Fruit fly (Drosophila melanogaster) whole organism, embryonic: ENCODE data around the gene Dph3.

Source experiments
- Asciz ChIP-seq: fragments of 200-800 bp; sonication (Bioruptor generic); optimal IDR thresholded peaks from 2 replicates; lab custom pipeline; 2017; ENCODE audit warnings: missing biosample characterization, mild to moderate bottlenecking, missing genetic modification characterization, missing genetic modification reagents
- CG10147 ChIP-seq: fragments of 200-800 bp; sonication (Bioruptor generic); optimal IDR thresholded peaks from 2 replicates; lab custom pipeline; 2019; ENCODE audit warnings: missing biosample characterization, mild to moderate bottlenecking, missing genetic modification characterization, moderate library complexity
- CG12104 ChIP-seq: fragments of 200-800 bp; sonication (Bioruptor generic); optimal IDR thresholded peaks from 3 replicates; lab custom pipeline; 2016; ENCODE audit warnings: missing biosample characterization, missing genetic modification characterization
- CG12659 ChIP-seq: fragments of 200-800 bp; sonication (Bioruptor generic); optimal IDR thresholded peaks from 3 replicates; lab custom pipeline; 2017; ENCODE audit warnings: mild to moderate bottlenecking, missing biosample characterization, missing genetic modification reagents, missing genetic modification characterization
- CG12744 ChIP-seq: fragments of 200-800 bp; sonication (Bioruptor generic); optimal IDR thresholded peaks from 2 replicates; lab custom pipeline; 2016; ENCODE audit warnings: missing biosample characterization, missing genetic modification characterization
- CG12769 ChIP-seq: fragments of 200-800 bp; sonication (Bioruptor generic); optimal IDR thresholded peaks from 2 replicates; lab custom pipeline; 2019; ENCODE audit warnings: missing biosample characterization, mild to moderate bottlenecking, missing genetic modification characterization, moderate library complexity
- CG15696 ChIP-seq: fragments of 200-800 bp; sonication (Bioruptor generic); optimal IDR thresholded peaks from 2 replicates; lab custom pipeline; 2019; ENCODE audit warnings: missing biosample characterization, mild to moderate bottlenecking, missing genetic modification characterization, moderate library complexity
- CG1603 ChIP-seq: fragments of 200-800 bp; sonication (Bioruptor generic); optimal IDR thresholded peaks from 2 replicates; lab custom pipeline; 2019; ENCODE audit warnings: missing biosample characterization, mild to moderate bottlenecking, missing genetic modification characterization, moderate library complexity
- CG1647 ChIP-seq: fragments of 200-800 bp; sonication (Bioruptor generic); optimal IDR thresholded peaks from 3 replicates; lab custom pipeline; 2016; ENCODE audit warnings: missing biosample characterization, missing genetic modification characterization
- CG16813 ChIP-seq: fragments of 200-800 bp; sonication (Bioruptor generic); IDR thresholded peaks from 3 replicates; pipeline ENCODE4 v1.3.6; 2022; ENCODE audit warnings: missing biosample characterization, missing genetic modification characterization; ENCODE audit not compliant: partially characterized antibody
- CG17359 ChIP-seq: fragments of 200-800 bp; sonication (Bioruptor generic); optimal IDR thresholded peaks from 3 replicates; lab custom pipeline; 2018; ENCODE audit warnings: missing biosample characterization, mild to moderate bottlenecking, missing genetic modification characterization, moderate library complexity
- CG17802 ChIP-seq: fragments of 200-800 bp; sonication (Bioruptor generic); optimal IDR thresholded peaks from 2 replicates; lab custom pipeline; 2018; ENCODE audit warnings: missing biosample characterization, mild to moderate bottlenecking, missing genetic modification characterization, moderate library complexity
- CG17829 ChIP-seq: fragments of 200-800 bp; optimal IDR thresholded peaks from 2 replicates; lab custom pipeline; 2019; ENCODE audit warnings: missing biosample characterization, mild to moderate bottlenecking, missing genetic modification characterization, moderate library complexity
- CG1832 ChIP-seq: fragments of 200-800 bp; sonication (Bioruptor generic); optimal IDR thresholded peaks from 2 replicates; lab custom pipeline; 2017; ENCODE audit warnings: missing biosample characterization, mild to moderate bottlenecking, missing genetic modification characterization, inconsistent platforms
- CG3163 ChIP-seq: fragments of 200-800 bp; sonication (Bioruptor generic); optimal IDR thresholded peaks from 3 replicates; lab custom pipeline; 2016; ENCODE audit warnings: missing biosample characterization, missing genetic modification characterization
- CG6791 ChIP-seq: fragments of 200-800 bp; sonication (Bioruptor generic); IDR thresholded peaks from 3 replicates; pipeline ENCODE4 v1.3.6; 2022; ENCODE audit warnings: missing biosample characterization, missing genetic modification characterization; ENCODE audit not compliant: partially characterized antibody
- CG6854 ChIP-seq: fragments of 200-800 bp; sonication (Bioruptor generic); optimal IDR thresholded peaks from 3 replicates; lab custom pipeline; 2017; ENCODE audit warnings: missing biosample characterization, mild to moderate bottlenecking, missing genetic modification characterization
- CG9817 ChIP-seq: fragments of 200-800 bp; sonication (Bioruptor generic); optimal IDR thresholded peaks from 2 replicates; lab custom pipeline; 2018; ENCODE audit warnings: missing biosample characterization, mild to moderate bottlenecking, missing genetic modification characterization, moderate library complexity
- D19B ChIP-seq: fragments of 200-800 bp; sonication (Bioruptor generic); optimal IDR thresholded peaks from 2 replicates; lab custom pipeline; 2017; ENCODE audit warnings: missing biosample characterization, mild to moderate bottlenecking, missing genetic modification characterization
- Ets65A ChIP-seq: fragments of 200-800 bp; sonication (Bioruptor generic); peaks from one replicate; lab custom pipeline; 2016; ENCODE audit warnings: missing biosample characterization, missing genetic modification characterization
- H15 ChIP-seq: fragments of 200-800 bp; sonication (Bioruptor generic); IDR thresholded peaks from 3 replicates; pipeline ENCODE4 v1.3.6; 2022; ENCODE audit warnings: missing biosample characterization, missing genetic modification characterization
- Kr ChIP-seq: fragments of 200-800 bp; sonication (Bioruptor generic); optimal IDR thresholded peaks from 2 replicates; lab custom pipeline; 2017; ENCODE audit warnings: missing biosample characterization, mild to moderate bottlenecking, missing genetic modification characterization
- Mrtf ChIP-seq: fragments of 200-800 bp; sonication (Bioruptor generic); IDR thresholded peaks from 3 replicates; pipeline ENCODE4 v1.3.6; 2022; ENCODE audit warnings: missing biosample characterization, missing genetic modification characterization
- Neu2 ChIP-seq: fragments of 200-800 bp; sonication (Bioruptor generic); optimal IDR thresholded peaks from 3 replicates; lab custom pipeline; 2016; ENCODE audit warnings: missing biosample characterization, missing genetic modification characterization, borderline replicate concordance
- Nf-YC ChIP-seq: fragments of 200-800 bp; optimal IDR thresholded peaks from 3 replicates; lab custom pipeline; 2019; ENCODE audit warnings: missing biosample characterization, mild to moderate bottlenecking, missing genetic modification characterization, moderate library complexity
- Oaz ChIP-seq: fragments of 200-800 bp; sonication (Bioruptor generic); IDR thresholded peaks from 2 replicates; pipeline ENCODE4 v1.3.6; 2022; ENCODE audit warnings: missing biosample characterization, missing genetic modification characterization
- Rfx ChIP-seq: fragments of 200-800 bp; sonication (Bioruptor generic); IDR thresholded peaks from 2 replicates; pipeline ENCODE4 v1.3.6; 2022; ENCODE audit warnings: missing biosample characterization, missing genetic modification characterization
- Sox100B ChIP-seq: fragments of 200-800 bp; sonication (Bioruptor generic); optimal IDR thresholded peaks from 3 replicates; lab custom pipeline; 2018; ENCODE audit warnings: missing biosample characterization, mild to moderate bottlenecking, missing genetic modification characterization
- Vsx1 ChIP-seq: fragments of 200-800 bp; sonication (Bioruptor generic); optimal IDR thresholded peaks from 2 replicates; lab custom pipeline; 2017; ENCODE audit warnings: missing biosample characterization, mild to moderate bottlenecking, missing genetic modification characterization, missing genetic modification reagents
- bowl ChIP-seq: fragments of 200-800 bp; sonication (Bioruptor generic); IDR thresholded peaks from 2 replicates; pipeline ENCODE4 v1.3.6; 2022; ENCODE audit warnings: missing biosample characterization, missing genetic modification characterization
- bsh ChIP-seq, 2 experiments: fragments of 200-800 bp; sonication (Bioruptor generic); optimal IDR thresholded peaks; 2 replicates each; lab custom pipeline; 2017 to 2018; ENCODE audit warnings: mild to moderate bottlenecking in 2 of 2, missing biosample characterization in 2 of 2, missing genetic modification characterization in 2 of 2, moderate library complexity in 1 of 2
- btn ChIP-seq: fragments of 200-800 bp; sonication (Bioruptor generic); optimal IDR thresholded peaks from 2 replicates; lab custom pipeline; 2016; ENCODE audit warnings: missing biosample characterization, missing genetic modification characterization
- corto ChIP-seq: fragments of 200-800 bp; sonication (Bioruptor generic); optimal IDR thresholded peaks from 2 replicates; lab custom pipeline; 2016; ENCODE audit warnings: missing biosample characterization, mild to moderate bottlenecking, missing genetic modification characterization, moderate library complexity
- dm ChIP-seq: fragments of 200-800 bp; sonication (Bioruptor generic); optimal IDR thresholded peaks from 3 replicates; lab custom pipeline; 2016; ENCODE audit warnings: missing biosample characterization, missing genetic modification characterization
- dmrt99B ChIP-seq: fragments of 200-800 bp; sonication (Bioruptor generic); optimal IDR thresholded peaks from 2 replicates; lab custom pipeline; 2018; ENCODE audit warnings: missing biosample characterization, mild to moderate bottlenecking, missing genetic modification characterization, moderate library complexity
- gcm ChIP-seq: fragments of 200-800 bp; sonication (Bioruptor generic); optimal IDR thresholded peaks from 2 replicates; lab custom pipeline; 2019; ENCODE audit warnings: missing biosample characterization, mild to moderate bottlenecking, missing genetic modification characterization, moderate library complexity
- gem ChIP-seq: fragments of 200-800 bp; sonication (Bioruptor generic); optimal IDR thresholded peaks from 2 replicates; lab custom pipeline; 2019; ENCODE audit warnings: missing biosample characterization, mild to moderate bottlenecking, missing genetic modification characterization, moderate library complexity
- inv ChIP-seq: fragments of 200-800 bp; sonication (Bioruptor generic); IDR thresholded peaks from 2 replicates; pipeline ENCODE4 v1.3.6; 2022; ENCODE audit warnings: missing biosample characterization, missing genetic modification characterization; ENCODE audit not compliant: partially characterized antibody
- jigr1 ChIP-seq: fragments of 200-800 bp; sonication (Bioruptor generic); IDR thresholded peaks from 3 replicates; pipeline ENCODE4 v1.3.6; 2022; ENCODE audit warnings: missing biosample characterization, missing genetic modification characterization
- kah ChIP-seq: fragments of 200-800 bp; sonication (Bioruptor generic); optimal IDR thresholded peaks from 2 replicates; lab custom pipeline; 2018; ENCODE audit warnings: missing biosample characterization, mild to moderate bottlenecking, missing genetic modification characterization
- knrl ChIP-seq: fragments of 200-800 bp; sonication (Bioruptor generic); IDR thresholded peaks from 3 replicates; pipeline ENCODE4 v1.3.6; 2022; ENCODE audit warnings: missing biosample characterization, missing genetic modification characterization; ENCODE audit not compliant: partially characterized antibody
- lilli ChIP-seq: fragments of 200-800 bp; sonication (Bioruptor generic); optimal IDR thresholded peaks from 3 replicates; lab custom pipeline; 2016; ENCODE audit warnings: missing biosample characterization, missing genetic modification characterization
- maf-S ChIP-seq: fragments of 200-800 bp; sonication (Bioruptor generic); optimal IDR thresholded peaks from 2 replicates; lab custom pipeline; 2016; ENCODE audit warnings: missing biosample characterization, missing genetic modification characterization
- mam ChIP-seq: fragments of 200-800 bp; sonication (Bioruptor generic); optimal IDR thresholded peaks from 3 replicates; lab custom pipeline; 2016; ENCODE audit warnings: missing biosample characterization, missing genetic modification characterization
- schlank ChIP-seq: fragments of 200-800 bp; sonication (Bioruptor generic); optimal IDR thresholded peaks from 2 replicates; lab custom pipeline; 2018; ENCODE audit warnings: missing biosample characterization, mild to moderate bottlenecking, missing genetic modification characterization
- sd ChIP-seq: fragments of 200-800 bp; sonication (Bioruptor generic); optimal IDR thresholded peaks from 3 replicates; lab custom pipeline; 2018; ENCODE audit warnings: missing biosample characterization, mild to moderate bottlenecking, missing genetic modification characterization, moderate library complexity
- seq ChIP-seq: fragments of 200-800 bp; sonication (Bioruptor generic); IDR thresholded peaks from 2 replicates; pipeline ENCODE4 v1.3.6; 2022; ENCODE audit warnings: missing biosample characterization, missing genetic modification characterization
- sug ChIP-seq: fragments of 200-800 bp; optimal IDR thresholded peaks from 2 replicates; lab custom pipeline; 2019; ENCODE audit warnings: missing biosample characterization, mild to moderate bottlenecking, missing genetic modification characterization, moderate library complexity
- tup ChIP-seq: fragments of 200-800 bp; sonication (Bioruptor generic); optimal IDR thresholded peaks from 2 replicates; lab custom pipeline; 2016; ENCODE audit warnings: missing biosample characterization, mild to moderate bottlenecking, missing genetic modification characterization, moderate library complexity

Dph3 gene

dm6 chr3R:11214449-11214950 lies 17.2 kb upstream of the Dph3 start, which contains the start of gene ZnT86D (continued):
- no peak for TF ChIP-seq CG17802
- peak; percentile 29 for TF ChIP-seq Vsx1 (GFP tag; lab: Kevin White, UChicago)
- TF ChIP-seq tup (GFP tag; lab: Kevin White, UChicago) = no peak
- TF ChIP-seq schlank (tag; lab: Kevin White, UChicago) = peak; percentile 57
- no peak for TF ChIP-seq Oaz
- TF ChIP-seq CG1647 (GFP tag; lab: Kevin White, UChicago) = peak; percentile 22
- TF ChIP-seq CG17359 (tag; lab: Kevin White, UChicago) = peak; percentile 51
- TF ChIP-seq gem (tag; lab: Kevin White, UChicago) = peak; percentile 78
- peak; percentile 60; the same call in 2 of the 3 replicates for TF ChIP-seq Mrtf (GFP tag; lab: Robert Waterston, UW)
- TF ChIP-seq knrl (GFP tag; lab: Robert Waterston, UW) = no peak
- peak; percentile 5 for TF ChIP-seq Asciz (GFP tag; lab: Kevin White, UChicago)
- peak; percentile 80 for TF ChIP-seq sug
- TF ChIP-seq CG1832 (GFP tag; lab: Kevin White, UChicago) = no peak
- TF ChIP-seq CG12769 = peak; percentile 10
- TF ChIP-seq corto (GFP tag; lab: Kevin White, UChicago) = no peak
- TF ChIP-seq bowl (GFP tag; lab: Robert Waterston, UW) = no peak
- peak; percentile 63 for TF ChIP-seq lilli (GFP tag; lab: Kevin White, UChicago)
- peak in 1 of 2 experiments; percentile 46 for TF ChIP-seq bsh (GFP tag; optimal IDR thresholded peaks at IDR 0.05; lab: Kevin White, UChicago)
- TF ChIP-seq CG6791 = no peak
- TF ChIP-seq CG9817 (tag; lab: Kevin White, UChicago) = peak; percentile 64
- TF ChIP-seq jigr1 (GFP tag; lab: Robert Waterston, UW) = no peak
- TF ChIP-seq CG12744 (GFP tag; lab: Kevin White, UChicago) = peak; percentile 1
- TF ChIP-seq Kr (GFP tag; lab: Kevin White, UChicago) = no peak
- TF ChIP-seq CG17829 = peak; percentile 62
- TF ChIP-seq CG12659 (GFP tag; lab: Kevin White, UChicago) = peak; percentile 84
- TF ChIP-seq CG3163 (GFP tag; lab: Kevin White, UChicago) = peak; percentile 47
- peak; percentile 26 for TF ChIP-seq gcm
- TF ChIP-seq mam (GFP tag; lab: Kevin White, UChicago) = peak; percentile 60
- peak; percentile 97 for TF ChIP-seq Ets65A (GFP tag; lab: Kevin White, UChicago)
- TF ChIP-seq Nf-YC (tag; lab: Kevin White, UChicago) = peak; percentile 79
- TF ChIP-seq CG10147 (GFP tag; lab: Kevin White, UChicago) = peak; percentile 79
- TF ChIP-seq inv = no peak
- peak; percentile 65 for TF ChIP-seq dmrt99B (tag; lab: Kevin White, UChicago)
- no peak for TF ChIP-seq CG6854 (GFP tag; lab: Kevin White, UChicago)
- peak; percentile 72 for TF ChIP-seq Sox100B
- no peak for TF ChIP-seq Neu2 (GFP tag; lab: Kevin White, UChicago)
- TF ChIP-seq sd (tag; lab: Kevin White, UChicago) = peak; percentile 55
- no peak for TF ChIP-seq btn (GFP tag; lab: Kevin White, UChicago)
- TF ChIP-seq CG1603 = peak; percentile 26
- TF ChIP-seq seq (GFP tag; lab: Robert Waterston, UW) = no peak
- TF ChIP-seq Rfx = peak; percentile 61
- no peak for TF ChIP-seq CG16813
- TF ChIP-seq D19B (GFP tag; lab: Kevin White, UChicago) = peak; percentile 64
- TF ChIP-seq dm (GFP tag; lab: Kevin White, UChicago) = peak; percentile 21
- TF ChIP-seq CG15696 (tag; lab: Kevin White, UChicago) = peak; percentile 55
- TF ChIP-seq kah (GFP tag; lab: Kevin White, UChicago) = peak; percentile 11
- TF ChIP-seq maf-S = peak; percentile 11
- peak; percentile 20 for TF ChIP-seq CG12104 (GFP tag; lab: Kevin White, UChicago)
- no peak for TF ChIP-seq H15 (GFP tag; lab: Robert Waterston, UW)
